Fruit fly (Drosophila melanogaster) whole organism, adult: ENCODE results near the gene fru.
A peak's percentile ranks its signal among the peaks of the same experiment; 100 is the strongest.

Experiments used
- CG14711 ChIP-seq: fragments of 200-800 bp; sonication (Bioruptor generic); optimal IDR thresholded peaks from 2 replicates; lab custom pipeline; 2018; ENCODE audit warnings: missing biosample characterization, mild to moderate bottlenecking, missing genetic modification characterization, moderate library complexity
- CG7101 ChIP-seq: fragments of 200-800 bp; sonication (Bioruptor generic); optimal IDR thresholded peaks from 2 replicates; lab custom pipeline; 2018; ENCODE audit warnings: missing biosample characterization, mild to moderate bottlenecking, missing genetic modification characterization, moderate library complexity
- Mnt ChIP-seq: fragments of 200-800 bp; sonication (Bioruptor generic); optimal IDR thresholded peaks from 2 replicates; lab custom pipeline; 2016; ENCODE audit warnings: missing biosample characterization, mild to moderate bottlenecking, missing genetic modification characterization
- cnc ChIP-seq, 2 experiments: fragments of >200 bp; optimal IDR thresholded peaks; 2 replicates each; lab custom pipeline; 2017

DNA sequence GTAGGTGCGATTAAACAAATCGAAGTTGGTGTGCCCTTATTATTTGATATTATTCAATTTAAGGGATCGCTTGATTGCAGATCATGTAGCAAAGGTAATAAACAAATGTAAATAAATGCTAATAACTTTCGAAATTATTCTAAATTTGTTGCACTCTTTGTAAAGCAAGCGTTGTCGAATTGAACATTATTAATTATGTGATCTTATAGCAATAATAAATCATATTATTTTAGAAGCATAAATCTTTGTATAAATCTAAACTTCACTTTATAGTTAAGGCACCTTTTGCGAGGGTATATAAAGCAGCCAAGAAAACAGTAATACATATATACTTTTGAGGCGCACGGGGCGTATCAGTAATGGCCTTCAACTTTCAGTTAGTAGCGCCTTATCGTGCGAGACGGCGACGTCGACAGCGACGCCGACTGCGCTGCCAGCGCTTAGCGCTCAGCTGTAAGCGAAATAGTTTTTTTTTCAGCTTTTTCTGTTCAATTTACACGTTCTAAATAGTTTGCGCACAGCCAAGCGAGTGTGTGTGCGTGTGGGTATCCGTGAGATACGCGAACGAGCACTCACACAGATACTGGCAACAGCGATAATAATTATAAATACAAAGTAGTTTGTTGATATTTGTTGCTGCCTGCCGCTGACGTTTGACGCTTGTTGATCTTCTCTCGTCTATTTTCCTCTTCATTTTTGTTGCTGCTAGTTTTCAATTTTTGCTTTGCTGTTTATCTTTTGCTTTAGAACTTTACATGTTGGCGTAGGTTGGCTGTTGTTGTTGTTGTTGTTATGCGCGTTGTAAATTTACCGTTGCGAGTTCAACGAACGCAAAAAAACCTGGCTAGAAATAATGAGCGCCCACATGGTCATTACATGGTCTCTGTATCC lies 106.3 kb downstream of the fru start:
- TF ChIP-seq CG14711 (tag; lab: Kevin White, UChicago), result no peak
- no peak for TF ChIP-seq cnc (optimal IDR thresholded peaks at IDR 0.05; lab: Kevin White, UChicago)
- peak; percentile 7 for TF ChIP-seq CG7101
- peak; percentile 24 for TF ChIP-seq Mnt
